Fruit fly (Drosophila melanogaster) Kc167 (cell line): ENCODE data around the gene CG14015.

Experiments used
- Myc ChIP-seq: fragments of >200 bp; optimal IDR thresholded peaks from 2 replicates; lab custom pipeline; 2017; ENCODE audit warnings: missing external identifiers
- Sin3A ChIP-seq: fragments of >200 bp; optimal IDR thresholded peaks from 2 replicates; lab custom pipeline; 2018; ENCODE audit warnings: missing external identifiers
- h ChIP-seq: fragments of >200 bp; optimal IDR thresholded peaks from 3 replicates; lab custom pipeline; 2018; ENCODE audit warnings: missing external identifiers
- insv ChIP-seq: fragments of >200 bp; optimal IDR thresholded peaks from 3 replicates; lab custom pipeline; 2018; ENCODE audit warnings: missing external identifiers
- psq ChIP-seq: fragments of >200 bp; optimal IDR thresholded peaks from 2 replicates; lab custom pipeline; 2017; ENCODE audit warnings: missing external identifiers
- ttk ChIP-seq: sonication (Bioruptor generic); optimal IDR thresholded peaks from 2 replicates; lab custom pipeline; 2017; ENCODE audit warnings: missing external identifiers

CG14015 gene

dm6 chr2L:5539034-5539433 is at the start of gene CG14015:
Gene CG14015 (minus strand): TSS chr2L:5539196.
- TF ChIP-seq Myc (lab: Kevin White, UChicago) (no peak), psq (lab: Kevin White, UChicago) (no peak), ttk (lab: Kevin White, UChicago) (no peak), insv (no peak), Sin3A (lab: Kevin White, UChicago) (no peak), h (lab: Kevin White, UChicago) (no peak)

- TF ChIP-seq Myc (lab: Kevin White, UChicago) = no peak
- TF ChIP-seq Sin3A (lab: Kevin White, UChicago) = no peak
- no peak for TF ChIP-seq h (lab: Kevin White, UChicago)
- TF ChIP-seq insv = no peak
- no peak for TF ChIP-seq psq (lab: Kevin White, UChicago)
- TF ChIP-seq ttk (lab: Kevin White, UChicago) = no peak
These were observed 49.3 kb upstream of the CG14015 start, which contains the start of gene CG7251 for dm6 chr2L:5588314-5588713. Gene CG7251 (minus strand): TSS chr2L:5588414.

- TF ChIP-seq Sin3A (lab: Kevin White, UChicago) = no peak
- no peak for TF ChIP-seq ttk (lab: Kevin White, UChicago)
- no peak for TF ChIP-seq h (lab: Kevin White, UChicago)
- no peak for TF ChIP-seq Myc (lab: Kevin White, UChicago)
- no peak for TF ChIP-seq psq (lab: Kevin White, UChicago)
- no peak for TF ChIP-seq insv
These were observed 42.0 kb upstream of the CG14015 start, which contains the start of gene CG14011 for dm6 chr2L:5581016-5581415. Gene CG14011 (minus strand): TSS chr2L:5581116.

dm6 chr2L:5569503-5569902 is 30.5 kb upstream of the CG14015 start:
- no peak for TF ChIP-seq h (lab: Kevin White, UChicago)
- no peak for TF ChIP-seq insv
- TF ChIP-seq Sin3A (lab: Kevin White, UChicago) = no peak
- no peak for TF ChIP-seq Myc (lab: Kevin White, UChicago)
- TF ChIP-seq ttk (lab: Kevin White, UChicago) = no peak
- no peak for TF ChIP-seq psq (lab: Kevin White, UChicago)

dm6 chr2L:5567103-5567502 is 28.1 kb upstream of the CG14015 start:
- TF ChIP-seq insv = no peak
- no peak for TF ChIP-seq ttk (lab: Kevin White, UChicago)
- no peak for TF ChIP-seq Sin3A (lab: Kevin White, UChicago)
- TF ChIP-seq Myc (lab: Kevin White, UChicago) = no peak
- no peak for TF ChIP-seq psq (lab: Kevin White, UChicago)
- no peak for TF ChIP-seq h (lab: Kevin White, UChicago)

dm6 chr2L:5558809-5559392 is 19.9 kb upstream of the CG14015 start, which contains the start of gene GluRIIB:
Gene GluRIIB (plus strand): TSS chr2L:5559342.
- TF ChIP-seq Myc (lab: Kevin White, UChicago) (no peak), h (lab: Kevin White, UChicago) (no peak), Sin3A (lab: Kevin White, UChicago) (no peak), insv (no peak), psq (lab: Kevin White, UChicago) (no peak), ttk (lab: Kevin White, UChicago) (no peak)

dm6 chr2L:5554818-5555217 is 15.8 kb upstream of the CG14015 start, which contains the start of gene GluRIIA:
Gene GluRIIA (plus strand): TSS chr2L:5555072.
- TF ChIP-seq Myc (lab: Kevin White, UChicago) (no peak), h (lab: Kevin White, UChicago) (no peak), insv (no peak), Sin3A (lab: Kevin White, UChicago) (no peak), psq (lab: Kevin White, UChicago) (no peak), ttk (lab: Kevin White, UChicago) (no peak)

dm6 chr2L:5553750-5554149 is 14.8 kb upstream of the CG14015 start, which contains the start of the genes CG14013 and CG14017:
Gene CG14013 (minus strand): TSS chr2L:5553850.
Gene CG14017 (plus strand): TSS chr2L:5553897.
- TF ChIP-seq h (lab: Kevin White, UChicago) (no peak), insv (no peak), psq (lab: Kevin White, UChicago) (no peak), Myc (lab: Kevin White, UChicago) (no peak), Sin3A (lab: Kevin White, UChicago) (no peak), ttk (lab: Kevin White, UChicago) (no peak)

dm6 chr2L:5551538-5551937 is 12.5 kb upstream of the CG14015 start, which contains the start of gene CG18269:
Gene CG18269 (plus strand): TSS chr2L:5551838.
- no peak for TF ChIP-seq psq (lab: Kevin White, UChicago)
- TF ChIP-seq insv = no peak
- no peak for TF ChIP-seq ttk (lab: Kevin White, UChicago)
- TF ChIP-seq Myc (lab: Kevin White, UChicago) = no peak
- no peak for TF ChIP-seq h (lab: Kevin White, UChicago)
- TF ChIP-seq Sin3A (lab: Kevin White, UChicago) = no peak

- TF ChIP-seq psq (lab: Kevin White, UChicago) (no peak), Sin3A (lab: Kevin White, UChicago) (no peak), Myc (lab: Kevin White, UChicago) (no peak), ttk (lab: Kevin White, UChicago) (no peak), h (lab: Kevin White, UChicago) (no peak), insv (no peak)
These were observed 11.7 kb upstream of the CG14015 start, which contains the start of gene CG14014 for dm6 chr2L:5550735-5551134. Gene CG14014 (minus strand): TSS chr2L:5550835.

- no peak for TF ChIP-seq h (lab: Kevin White, UChicago)
- TF ChIP-seq insv = no peak
- no peak for TF ChIP-seq Myc (lab: Kevin White, UChicago)
- no peak for TF ChIP-seq ttk (lab: Kevin White, UChicago)
- no peak for TF ChIP-seq psq (lab: Kevin White, UChicago)
- TF ChIP-seq Sin3A (lab: Kevin White, UChicago) = no peak
These were observed 8.3 kb upstream of the CG14015 start for dm6 chr2L:5547288-5547777.
